Worm (Caenorhabditis elegans): ENCODE measurements around the gene F33A8.4.
A peak's percentile ranks its signal among the peaks of the same experiment; 100 is the strongest.

The F33A8.4 gene

ce11 chrII:11049876-11050275, 1.0 kb upstream of the F33A8.4 start, which contains the start of the genes sdhd-1 and ilkp-1:
TSS of gene sdhd-1 (minus strand) at chrII:11049913.
TSS of gene ilkp-1 (plus strand) at chrII:11050255.
- TF ChIP-seq lsy-2 (tag; optimal IDR thresholded peaks at IDR 0.05) (peak; percentile 49), nhr-12 (tag; optimal IDR thresholded peaks at IDR 0.05) (no peak), ces-1 (GFP tag; optimal IDR thresholded peaks at IDR 0.05) (peak; percentile 71), nhr-237 (tag; optimal IDR thresholded peaks at IDR 0.05) (no peak)

ce11 chrII:11045872-11046271, 3.0 kb downstream of the F33A8.4 start, which contains the start of gene col-83:
TSS of gene col-83 (minus strand) at chrII:11045972.
- no peak for TF ChIP-seq unc-62 (GFP tag; optimal IDR thresholded peaks at IDR 0.05)
- TF ChIP-seq ztf-11 (tag; optimal IDR thresholded peaks at IDR 0.05), result no peak
- TF ChIP-seq unc-120 (tag; optimal IDR thresholded peaks at IDR 0.05; ENCODE audit: poor library complexity, severe bottlenecking), result no peak
- TF ChIP-seq ces-1 (GFP tag; optimal IDR thresholded peaks at IDR 0.05), result no peak
- TF ChIP-seq elt-1 (tag; optimal IDR thresholded peaks at IDR 0.05; ENCODE audit: borderline replicate concordance, insufficient read depth), result no peak
- no peak for TF ChIP-seq nhr-2 (tag; optimal IDR thresholded peaks at IDR 0.05)
- TF ChIP-seq lsy-2 (tag; optimal IDR thresholded peaks at IDR 0.05), result no peak
- no peak for TF ChIP-seq tbx-8 (GFP tag; optimal IDR thresholded peaks at IDR 0.05)
- no peak for TF ChIP-seq ceh-83 (GFP tag; optimal IDR thresholded peaks at IDR 0.05)
- TF ChIP-seq mls-2 (tag; optimal IDR thresholded peaks at IDR 0.05), result no peak
- TF ChIP-seq hlh-1 (tag; optimal IDR thresholded peaks at IDR 0.05), result no peak
- no peak for TF ChIP-seq sptf-1 (tag; optimal IDR thresholded peaks at IDR 0.05)
- TF ChIP-seq lin-13 (tag; optimal IDR thresholded peaks at IDR 0.05), result no peak
- TF ChIP-seq sem-2 (GFP tag; optimal IDR thresholded peaks at IDR 0.05), result no peak
- TF ChIP-seq cnd-1 (tag; optimal IDR thresholded peaks at IDR 0.05), result no peak

ce11 chrII:11044193-11044568, 4.6 kb downstream of the F33A8.4 start:
- TF ChIP-seq zip-8 (tag; optimal IDR thresholded peaks at IDR 0.05) (no peak), ces-1 (GFP tag; optimal IDR thresholded peaks at IDR 0.05) (no peak), unc-62 (GFP tag; optimal IDR thresholded peaks at IDR 0.05) (no peak)

- TF ChIP-seq mab-5 (tag; optimal IDR thresholded peaks at IDR 0.05) (no peak), snpc-4 (tag; optimal IDR thresholded peaks at IDR 0.05) (no peak), sem-2 (GFP tag; optimal IDR thresholded peaks at IDR 0.05) (no peak), ztf-11 (tag; optimal IDR thresholded peaks at IDR 0.05) (no peak), mep-1 (tag; optimal IDR thresholded peaks at IDR 0.05) (no peak), elt-3 (tag; optimal IDR thresholded peaks at IDR 0.05) (no peak), hlh-1 (tag; optimal IDR thresholded peaks at IDR 0.05) (no peak), ces-1 (GFP tag; optimal IDR thresholded peaks at IDR 0.05) (no peak), bed-3 (GFP tag; optimal IDR thresholded peaks at IDR 0.05) (no peak), mls-2 (tag; optimal IDR thresholded peaks at IDR 0.05) (no peak), blmp-1 (tag; optimal IDR thresholded peaks at IDR 0.05) (no peak), nhr-237 (tag; optimal IDR thresholded peaks at IDR 0.05) (no peak), sptf-1 (tag; optimal IDR thresholded peaks at IDR 0.05) (no peak), unc-62 (GFP tag; optimal IDR thresholded peaks at IDR 0.05) (no peak), elt-1 (tag; optimal IDR thresholded peaks at IDR 0.05; ENCODE audit: borderline replicate concordance, insufficient read depth) (peak; percentile 97), ceh-39 (tag; optimal IDR thresholded peaks at IDR 0.05) (no peak), pha-4 (tag; optimal IDR thresholded peaks at IDR 0.05) (no peak), zip-8 (tag; optimal IDR thresholded peaks at IDR 0.05) (peak; percentile 88)
Observed at ce11 chrII:11043546-11044192, 5.2 kb downstream of the F33A8.4 start.

- TF ChIP-seq ces-1 (GFP tag; optimal IDR thresholded peaks at IDR 0.05) (peak; percentile 80), ham-2 (GFP tag; optimal IDR thresholded peaks at IDR 0.05) (peak; percentile 81), bed-3 (GFP tag; optimal IDR thresholded peaks at IDR 0.05) (no peak), flh-1 (GFP tag; optimal IDR thresholded peaks at IDR 0.05) (no peak), elt-3 (tag; optimal IDR thresholded peaks at IDR 0.05) (no peak), M03D4.4 (tag; optimal IDR thresholded peaks at IDR 0.05) (peak; percentile 56), nhr-28 (tag; optimal IDR thresholded peaks at IDR 0.05) (no peak), blmp-1 (tag; optimal IDR thresholded peaks at IDR 0.05) (no peak), unc-39 (tag; optimal IDR thresholded peaks at IDR 0.05) (no peak), tbx-8 (GFP tag; optimal IDR thresholded peaks at IDR 0.05) (no peak), ztf-11 (tag; optimal IDR thresholded peaks at IDR 0.05) (peak; percentile 42), unc-62 (GFP tag; optimal IDR thresholded peaks at IDR 0.05) (no peak), lin-32 (GFP tag; optimal IDR thresholded peaks at IDR 0.05) (peak; percentile 41), lsy-2 (tag; optimal IDR thresholded peaks at IDR 0.05) (peak; percentile 25), zip-8 (tag; optimal IDR thresholded peaks at IDR 0.05) (no peak), cnd-1 (tag; optimal IDR thresholded peaks at IDR 0.05) (peak; percentile 51), pha-4 (tag; optimal IDR thresholded peaks at IDR 0.05) (peak; percentile 30), nhr-76 (tag; optimal IDR thresholded peaks at IDR 0.05) (no peak), mep-1 (tag; optimal IDR thresholded peaks at IDR 0.05) (peak; percentile 28), ceh-39 (tag; optimal IDR thresholded peaks at IDR 0.05) (peak; percentile 84), drap-1 (GFP tag; optimal IDR thresholded peaks at IDR 0.05) (peak; percentile 67), mab-5 (tag; optimal IDR thresholded peaks at IDR 0.05) (no peak), ceh-43 (GFP tag; optimal IDR thresholded peaks at IDR 0.05) (no peak), nhr-237 (tag; optimal IDR thresholded peaks at IDR 0.05) (peak; percentile 3), lin-13 (tag; optimal IDR thresholded peaks at IDR 0.05) (peak; percentile 45), sem-2 (GFP tag; optimal IDR thresholded peaks at IDR 0.05) (no peak), hlh-1 (tag; optimal IDR thresholded peaks at IDR 0.05) (peak; percentile 68), elt-1 (tag; optimal IDR thresholded peaks at IDR 0.05; ENCODE audit: borderline replicate concordance, insufficient read depth) (no peak), nhr-12 (tag; optimal IDR thresholded peaks at IDR 0.05) (no peak), snpc-4 (tag; optimal IDR thresholded peaks at IDR 0.05) (no peak), nhr-2 (tag; optimal IDR thresholded peaks at IDR 0.05) (peak; percentile 37), mls-2 (tag; optimal IDR thresholded peaks at IDR 0.05) (peak; percentile 71), unc-120 (tag; optimal IDR thresholded peaks at IDR 0.05; ENCODE audit: poor library complexity, severe bottlenecking) (peak; percentile 81), ceh-83 (GFP tag; optimal IDR thresholded peaks at IDR 0.05) (peak; percentile 9), sptf-1 (tag; optimal IDR thresholded peaks at IDR 0.05) (peak; percentile 70)
Observed at ce11 chrII:11042878-11043331, 5.9 kb downstream of the F33A8.4 start.

Data from whole organism, mixed stage, embryonic.